Worm (Caenorhabditis elegans): Measurements from ENCODE around the gene dhs-23.

The dhs-23 gene

DNA sequence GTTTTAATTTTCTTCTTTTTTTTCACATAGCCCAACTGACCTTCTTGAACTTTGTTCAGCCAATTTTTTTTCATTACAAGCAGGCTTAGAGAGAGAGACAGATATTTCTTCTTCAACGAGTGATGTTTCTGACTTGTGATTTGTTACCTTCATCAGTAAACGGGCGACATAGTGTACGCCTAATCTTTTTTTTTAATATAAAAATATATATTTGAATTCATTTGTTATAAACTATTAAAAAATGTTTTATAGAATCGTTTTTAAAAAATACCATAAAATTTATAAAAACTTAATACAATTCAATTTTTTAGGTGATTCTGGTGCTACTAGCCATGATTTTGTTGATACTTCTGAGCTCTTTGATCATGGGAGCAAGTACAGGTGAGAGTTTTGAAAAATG, 36.8 kb downstream of the dhs-23 start, which contains the start of gene T06E6.10:
TSS of gene T06E6.10 (plus strand) at position 301 of the 400 bp plus-strand sequence.
- TF ChIP-seq ceh-36 (tag; optimal IDR thresholded peaks at IDR 0.05) (no peak), ama-1 (optimal IDR thresholded peaks at IDR 0.05) (no peak), scrt-1 (GFP tag; IDR thresholded peaks at IDR 0.05) (no peak), tbx-11 (GFP tag; IDR thresholded peaks at IDR 0.05) (no peak)

- no peak for TF ChIP-seq tbx-37 (GFP tag; conservative IDR thresholded peaks at IDR 0.05)
These were observed 42.6 kb downstream of the dhs-23 start, which contains the start of gene fbxa-104 for ce11 chrV:15423601-15424000. Gene fbxa-104 (minus strand): TSS chrV:15423683.

- TF ChIP-seq ama-1 (optimal IDR thresholded peaks at IDR 0.05) (no peak), ceh-36 (tag; optimal IDR thresholded peaks at IDR 0.05) (no peak), aly-1 (tag; optimal IDR thresholded peaks at IDR 0.05) (no peak), ceh-13 (GFP tag; optimal IDR thresholded peaks at IDR 0.05) (no peak), tra-4 (tag; optimal IDR thresholded peaks at IDR 0.05) (no peak), F13C5.2 (tag; optimal IDR thresholded peaks at IDR 0.05) (no peak), pes-1 (GFP tag; IDR thresholded peaks at IDR 0.05) (no peak), B0310.2 (tag; optimal IDR thresholded peaks at IDR 0.05) (no peak), tbx-11 (GFP tag; IDR thresholded peaks at IDR 0.05) (no peak), hnd-1 (tag; optimal IDR thresholded peaks at IDR 0.05) (no peak), ets-7 (tag; optimal IDR thresholded peaks at IDR 0.05) (no peak), hmbx-1 (tag; optimal IDR thresholded peaks at IDR 0.05) (no peak), tbx-37 (GFP tag; conservative IDR thresholded peaks at IDR 0.05) (no peak), hmg-4 (GFP tag; optimal IDR thresholded peaks at IDR 0.05) (no peak), flt-1 (GFP tag; IDR thresholded peaks at IDR 0.05) (no peak), sea-1 (GFP tag; conservative IDR thresholded peaks at IDR 0.05) (no peak), scrt-1 (GFP tag; IDR thresholded peaks at IDR 0.05) (no peak)
These were observed 44.5 kb downstream of the dhs-23 start, which contains the start of gene Y36E3A.2 for ce11 chrV:15425368-15426091. Gene Y36E3A.2 (plus strand): TSS chrV:15426041.

- TF ChIP-seq B0310.2 (tag; optimal IDR thresholded peaks at IDR 0.05) (no peak), aly-1 (tag; optimal IDR thresholded peaks at IDR 0.05) (no peak), ama-1 (optimal IDR thresholded peaks at IDR 0.05) (no peak), F13C5.2 (tag; optimal IDR thresholded peaks at IDR 0.05) (no peak), ceh-13 (GFP tag; optimal IDR thresholded peaks at IDR 0.05) (no peak), pes-1 (GFP tag; IDR thresholded peaks at IDR 0.05) (no peak), hnd-1 (tag; optimal IDR thresholded peaks at IDR 0.05) (no peak), scrt-1 (GFP tag; IDR thresholded peaks at IDR 0.05) (no peak), tra-4 (tag; optimal IDR thresholded peaks at IDR 0.05) (no peak), ets-7 (tag; optimal IDR thresholded peaks at IDR 0.05) (no peak), sea-1 (GFP tag; conservative IDR thresholded peaks at IDR 0.05) (no peak), flt-1 (GFP tag; IDR thresholded peaks at IDR 0.05) (no peak), hmg-4 (GFP tag; optimal IDR thresholded peaks at IDR 0.05) (no peak)
These were observed 45.9 kb downstream of the dhs-23 start, which contains the start of gene fbxa-209 for ce11 chrV:15426944-15427343. Gene fbxa-209 (minus strand): TSS chrV:15427044.

DNA sequence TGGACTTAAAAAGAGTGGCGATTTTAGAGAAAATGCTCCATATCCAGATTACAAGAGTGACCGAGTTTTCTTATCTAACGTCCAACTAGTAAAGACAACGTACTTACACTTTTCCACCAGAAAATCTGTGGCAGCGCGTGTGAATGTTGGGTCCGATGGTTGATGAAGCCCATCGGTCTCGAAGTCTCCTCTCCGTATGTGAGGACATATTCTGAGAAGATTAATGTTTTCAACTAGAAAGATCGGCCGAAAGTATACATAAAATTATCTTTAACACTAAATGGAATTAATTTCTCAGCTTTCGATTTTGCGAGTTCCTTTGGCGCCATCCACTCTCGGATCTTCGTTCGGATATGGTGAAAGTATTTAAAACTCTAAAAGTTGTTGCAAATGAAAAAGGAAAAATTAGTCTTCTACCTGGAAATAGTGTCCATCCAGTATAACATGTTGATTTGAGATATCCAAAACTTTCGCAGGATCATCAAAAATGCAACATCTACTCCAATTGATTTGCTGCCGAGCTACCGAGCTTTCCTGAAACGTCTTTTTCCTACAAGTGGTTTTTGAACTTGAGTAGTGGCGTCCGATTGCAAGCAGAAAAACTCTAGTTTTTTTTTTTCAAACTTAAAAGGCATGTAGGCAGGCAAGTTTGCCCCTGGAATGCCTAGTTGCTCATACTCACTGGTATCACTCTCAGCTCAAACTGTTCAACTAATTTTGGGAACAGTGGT, 50.5 kb downstream of the dhs-23 start:
- TF ChIP-seq ets-7 (tag; optimal IDR thresholded peaks at IDR 0.05) (no peak), tra-4 (tag; optimal IDR thresholded peaks at IDR 0.05) (no peak), scrt-1 (GFP tag; IDR thresholded peaks at IDR 0.05) (no peak), F13C5.2 (tag; optimal IDR thresholded peaks at IDR 0.05) (no peak), hmg-4 (GFP tag; optimal IDR thresholded peaks at IDR 0.05) (no peak), flt-1 (GFP tag; IDR thresholded peaks at IDR 0.05) (no peak), pes-1 (GFP tag; IDR thresholded peaks at IDR 0.05) (no peak), tbx-11 (GFP tag; IDR thresholded peaks at IDR 0.05) (no peak), hnd-1 (tag; optimal IDR thresholded peaks at IDR 0.05) (no peak)

Data from whole organism, early embryonic.